Fruit fly (Drosophila melanogaster) whole organism, embryonic: ENCODE results near the gene Art9.

Experiments used
- B-H1 ChIP-seq: fragments of 200-800 bp; sonication (Bioruptor generic); IDR thresholded peaks from 3 replicates; pipeline ENCODE4 v1.3.6; 2022; ENCODE audit warnings: missing biosample characterization, missing genetic modification characterization
- Bteb2 ChIP-seq: fragments of 200-800 bp; sonication (Bioruptor generic); optimal IDR thresholded peaks from 2 replicates; lab custom pipeline; 2016; ENCODE audit warnings: missing biosample characterization, missing genetic modification characterization
- CG10274 ChIP-seq: fragments of 200-800 bp; sonication (Bioruptor generic); optimal IDR thresholded peaks from 3 replicates; lab custom pipeline; 2017; ENCODE audit warnings: missing biosample characterization, mild to moderate bottlenecking, missing genetic modification characterization
- CG12219 ChIP-seq: fragments of 200-800 bp; sonication (Bioruptor generic); optimal IDR thresholded peaks from 3 replicates; lab custom pipeline; 2018; ENCODE audit warnings: missing biosample characterization, mild to moderate bottlenecking, missing genetic modification characterization
- CG12391 ChIP-seq: fragments of 200-800 bp; sonication (Bioruptor generic); optimal IDR thresholded peaks from 3 replicates; lab custom pipeline; 2018; ENCODE audit warnings: missing biosample characterization, mild to moderate bottlenecking, missing genetic modification characterization, moderate library complexity
- CG12942 ChIP-seq: fragments of 200-800 bp; sonication (Bioruptor generic); optimal IDR thresholded peaks from 3 replicates; lab custom pipeline; 2016; ENCODE audit warnings: missing biosample characterization, missing genetic modification characterization
- CG13296 ChIP-seq: fragments of 200-800 bp; sonication (Bioruptor generic); optimal IDR thresholded peaks from 3 replicates; lab custom pipeline; 2018; ENCODE audit warnings: missing biosample characterization, mild to moderate bottlenecking, missing genetic modification characterization
- CG14014 ChIP-seq: fragments of 200-800 bp; sonication (Bioruptor generic); IDR thresholded peaks from 2 replicates; pipeline ENCODE4 v1.3.6; 2022; ENCODE audit warnings: missing biosample characterization, missing genetic modification characterization
- CG14965 ChIP-seq: fragments of 200-800 bp; sonication (Bioruptor generic); optimal IDR thresholded peaks from 2 replicates; lab custom pipeline; 2016; ENCODE audit warnings: missing biosample characterization, missing genetic modification characterization, borderline replicate concordance
- CG15073 ChIP-seq: fragments of 200-800 bp; sonication (Bioruptor generic); optimal IDR thresholded peaks from 2 replicates; lab custom pipeline; 2016; ENCODE audit warnings: missing biosample characterization, missing genetic modification characterization
- CG1647 ChIP-seq: fragments of 200-800 bp; sonication (Bioruptor generic); optimal IDR thresholded peaks from 3 replicates; lab custom pipeline; 2016; ENCODE audit warnings: missing biosample characterization, missing genetic modification characterization
- CG17568 ChIP-seq: fragments of 200-800 bp; sonication (Bioruptor generic); optimal IDR thresholded peaks from 2 replicates; lab custom pipeline; 2018; ENCODE audit warnings: missing biosample characterization, mild to moderate bottlenecking, missing genetic modification characterization, moderate library complexity
- CG17829 ChIP-seq: fragments of 200-800 bp; optimal IDR thresholded peaks from 2 replicates; lab custom pipeline; 2019; ENCODE audit warnings: missing biosample characterization, mild to moderate bottlenecking, missing genetic modification characterization, moderate library complexity
- CG18476 ChIP-seq: fragments of 200-800 bp; sonication (Bioruptor generic); optimal IDR thresholded peaks from 2 replicates; lab custom pipeline; 2016; ENCODE audit warnings: missing biosample characterization, mild to moderate bottlenecking, missing genetic modification characterization
- CG2120 ChIP-seq: fragments of 200-800 bp; sonication (Bioruptor generic); optimal IDR thresholded peaks from 3 replicates; lab custom pipeline; 2016; ENCODE audit warnings: missing biosample characterization, missing genetic modification characterization
- CG31388 ChIP-seq: fragments of 200-800 bp; sonication (Bioruptor generic); optimal IDR thresholded peaks from 2 replicates; lab custom pipeline; 2016; ENCODE audit warnings: missing biosample characterization, missing genetic modification characterization
- CG5180 ChIP-seq: fragments of 200-800 bp; sonication (Bioruptor generic); optimal IDR thresholded peaks from 3 replicates; lab custom pipeline; 2017; ENCODE audit warnings: missing biosample characterization, missing genetic modification characterization, mild to moderate bottlenecking, moderate library complexity, missing genetic modification reagents
- CG6683 ChIP-seq: fragments of 200-800 bp; sonication (Bioruptor generic); optimal IDR thresholded peaks from 2 replicates; lab custom pipeline; 2017; ENCODE audit warnings: missing biosample characterization, mild to moderate bottlenecking, missing genetic modification characterization, missing genetic modification reagents
- CrebB ChIP-seq: fragments of 200-800 bp; sonication (Bioruptor generic); optimal IDR thresholded peaks from 3 replicates; lab custom pipeline; 2018; ENCODE audit warnings: missing biosample characterization, mild to moderate bottlenecking, missing genetic modification characterization
- Dek ChIP-seq: fragments of 200-800 bp; sonication (Bioruptor generic); optimal IDR thresholded peaks from 3 replicates; lab custom pipeline; 2019; ENCODE audit warnings: missing biosample characterization, mild to moderate bottlenecking, missing genetic modification characterization, moderate library complexity
- H2.0 ChIP-seq: fragments of 200-800 bp; sonication (Bioruptor generic); IDR thresholded peaks from 2 replicates; pipeline ENCODE4 v1.3.6; 2022; ENCODE audit warnings: missing biosample characterization, missing genetic modification characterization
- HHEX ChIP-seq: fragments of 200-800 bp; sonication (Bioruptor generic); optimal IDR thresholded peaks from 3 replicates; lab custom pipeline; 2017; ENCODE audit warnings: missing biosample characterization, mild to moderate bottlenecking, missing genetic modification characterization, missing genetic modification reagents
- HmgZ ChIP-seq: fragments of 200-800 bp; sonication (Bioruptor generic); optimal IDR thresholded peaks from 2 replicates; lab custom pipeline; 2018; ENCODE audit warnings: missing biosample characterization, mild to moderate bottlenecking, missing genetic modification characterization
- Hr3 ChIP-seq: fragments of 200-800 bp; sonication (Bioruptor generic); optimal IDR thresholded peaks from 3 replicates; lab custom pipeline; 2016; ENCODE audit warnings: missing biosample characterization, missing genetic modification characterization
- Hr39 ChIP-seq: fragments of >200 bp; optimal IDR thresholded peaks from 2 replicates; lab custom pipeline; 2017
- Lim3 ChIP-seq: fragments of 200-800 bp; sonication (Bioruptor generic); IDR thresholded peaks from 2 replicates; pipeline ENCODE4 v1.3.6; 2022; ENCODE audit warnings: missing biosample characterization, missing genetic modification characterization
- MBD-R2 ChIP-seq: fragments of 200-800 bp; sonication (Bioruptor generic); IDR thresholded peaks from 2 replicates; pipeline ENCODE4 v1.3.6; 2022; ENCODE audit warnings: missing biosample characterization, missing genetic modification characterization
- MESR4 ChIP-seq: fragments of 200-800 bp; sonication (Bioruptor generic); optimal IDR thresholded peaks from 2 replicates; lab custom pipeline; 2018; ENCODE audit warnings: missing biosample characterization, mild to moderate bottlenecking, missing genetic modification characterization, moderate library complexity
- Myb ChIP-seq: fragments of 200-800 bp; sonication (Bioruptor generic); optimal IDR thresholded peaks from 2 replicates; lab custom pipeline; 2016; ENCODE audit warnings: missing biosample characterization, missing genetic modification characterization
- NFAT ChIP-seq: fragments of 200-800 bp; sonication (Bioruptor generic); IDR thresholded peaks from 2 replicates; pipeline ENCODE4 v1.3.6; 2022; ENCODE audit warnings: missing biosample characterization, missing genetic modification characterization
- Neu2 ChIP-seq: fragments of 200-800 bp; sonication (Bioruptor generic); optimal IDR thresholded peaks from 3 replicates; lab custom pipeline; 2016; ENCODE audit warnings: missing biosample characterization, missing genetic modification characterization, borderline replicate concordance
- Oaz ChIP-seq: fragments of 200-800 bp; sonication (Bioruptor generic); IDR thresholded peaks from 2 replicates; pipeline ENCODE4 v1.3.6; 2022; ENCODE audit warnings: missing biosample characterization, missing genetic modification characterization
- Pdp1 ChIP-seq, 2 experiments: fragments of 200-800 bp; sonication (Bioruptor generic); optimal IDR thresholded peaks; 3 replicates each; lab custom pipeline; 2016; ENCODE audit warnings: missing biosample characterization in 2 of 2, missing genetic modification characterization in 2 of 2, mild to moderate bottlenecking in 1 of 2, moderate library complexity in 1 of 2
- Side ChIP-seq: fragments of 200-800 bp; sonication (Bioruptor generic); optimal IDR thresholded peaks from 2 replicates; lab custom pipeline; 2016; ENCODE audit warnings: missing biosample characterization, missing genetic modification characterization
- Stat92E ChIP-seq, 3 experiments: fragments of >200 bp in 2 of 3; fragments of 200-800 bp in 1 of 3; sonication (Bioruptor generic) in 1 of 3; optimal IDR thresholded peaks; 2 replicates each; lab custom pipeline; 2017 to 2019; ENCODE audit warnings: missing biosample characterization in 3 of 3, missing genetic modification characterization in 3 of 3, mild to moderate bottlenecking in 1 of 3, moderate library complexity in 1 of 3
- TFAM ChIP-seq: fragments of 200-800 bp; sonication (Bioruptor generic); optimal IDR thresholded peaks from 2 replicates; lab custom pipeline; 2017; ENCODE audit warnings: missing biosample characterization, missing genetic modification characterization, inconsistent platforms
- Tbp ChIP-seq: fragments of >200 bp; optimal IDR thresholded peaks from 2 replicates; lab custom pipeline; 2018; ENCODE audit warnings: missing biosample characterization, missing genetic modification characterization
- abd-A ChIP-seq: fragments of 200-800 bp; sonication (Bioruptor generic); optimal IDR thresholded peaks from 3 replicates; lab custom pipeline; 2019; ENCODE audit warnings: missing biosample characterization, mild to moderate bottlenecking, missing genetic modification characterization, moderate library complexity
- br ChIP-seq: fragments of >200 bp; optimal IDR thresholded peaks from 2 replicates; lab custom pipeline; 2017
- exex ChIP-seq: fragments of 200-800 bp; sonication (Bioruptor generic); optimal IDR thresholded peaks from 4 replicates; lab custom pipeline; 2018; ENCODE audit warnings: missing biosample characterization, mild to moderate bottlenecking, missing genetic modification characterization, moderate library complexity
- fd64A ChIP-seq: fragments of 200-800 bp; sonication (Bioruptor generic); optimal IDR thresholded peaks from 3 replicates; lab custom pipeline; 2018; ENCODE audit warnings: missing biosample characterization, mild to moderate bottlenecking, missing genetic modification characterization
- fru ChIP-seq: fragments of >200 bp; optimal IDR thresholded peaks from 2 replicates; lab custom pipeline; 2017
- gro ChIP-seq: fragments of 200-800 bp; sonication (Bioruptor generic); optimal IDR thresholded peaks from 2 replicates; lab custom pipeline; 2016; ENCODE audit warnings: missing biosample characterization, missing genetic modification characterization
- kay ChIP-seq: fragments of 200-800 bp; sonication (Bioruptor generic); optimal IDR thresholded peaks from 2 replicates; lab custom pipeline; 2016; ENCODE audit warnings: missing biosample characterization, missing genetic modification characterization
- nerfin-2 ChIP-seq: fragments of 200-800 bp; sonication (Bioruptor generic); IDR thresholded peaks from 2 replicates; pipeline ENCODE4 v1.3.6; 2022; ENCODE audit warnings: missing biosample characterization, missing genetic modification characterization; ENCODE audit not compliant: partially characterized antibody
- pita ChIP-seq: fragments of 200-800 bp; sonication (Bioruptor generic); optimal IDR thresholded peaks from 2 replicates; lab custom pipeline; 2017; ENCODE audit warnings: missing biosample characterization, mild to moderate bottlenecking, missing genetic modification characterization
- seq ChIP-seq: fragments of 200-800 bp; sonication (Bioruptor generic); IDR thresholded peaks from 2 replicates; pipeline ENCODE4 v1.3.6; 2022; ENCODE audit warnings: missing biosample characterization, missing genetic modification characterization
- sob ChIP-seq: fragments of 200-800 bp; sonication (Bioruptor generic); IDR thresholded peaks from 2 replicates; pipeline ENCODE4 v1.3.6; 2022; ENCODE audit warnings: missing biosample characterization, missing genetic modification characterization
- sr ChIP-seq: fragments of 200-800 bp; sonication (Bioruptor generic); IDR thresholded peaks from 3 replicates; pipeline ENCODE4 v1.3.6; 2022; ENCODE audit warnings: missing biosample characterization, missing genetic modification characterization
- trh ChIP-seq: fragments of 200-800 bp; sonication (Bioruptor generic); optimal IDR thresholded peaks from 2 replicates; lab custom pipeline; 2016; ENCODE audit warnings: missing biosample characterization, missing genetic modification characterization
- usp ChIP-seq: fragments of >200 bp; optimal IDR thresholded peaks from 2 replicates; lab custom pipeline; 2017; ENCODE audit warnings: missing biosample characterization, missing genetic modification characterization
- zfh2 ChIP-seq: fragments of 200-800 bp; sonication (Bioruptor generic); optimal IDR thresholded peaks from 2 replicates; lab custom pipeline; 2016; ENCODE audit warnings: missing biosample characterization, missing genetic modification characterization

The Art9 gene

DNA sequence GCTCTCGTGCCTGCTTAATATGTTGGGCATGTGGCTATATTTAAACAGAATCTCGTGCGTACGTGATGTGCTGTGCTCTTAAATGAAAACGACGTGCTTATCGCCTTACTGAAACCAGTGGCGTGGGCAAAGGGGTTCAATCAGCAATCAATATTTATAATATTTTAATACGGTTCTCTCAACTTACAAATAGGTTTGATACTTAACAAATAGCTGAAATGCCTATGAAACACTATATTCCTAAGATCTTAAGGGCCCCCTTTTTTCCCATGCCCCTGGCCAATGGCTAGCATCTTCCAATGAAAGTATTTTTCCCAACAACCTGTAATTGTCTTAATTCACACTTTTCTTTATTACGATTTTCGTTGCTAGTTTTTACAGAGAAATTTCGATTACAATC lies 27.6 kb downstream of the Art9 start (continued):
- TF ChIP-seq TFAM (GFP tag; lab: Kevin White, UChicago) (no peak), CG18476 (GFP tag; lab: Kevin White, UChicago) (peak; percentile 15), Hr3 (GFP tag; lab: Kevin White, UChicago) (peak; percentile 45), NFAT (GFP tag; lab: Robert Waterston, UW) (peak; percentile 83), HHEX (GFP tag; lab: Kevin White, UChicago) (peak; percentile 73), Myb (GFP tag; lab: Kevin White, UChicago) (no peak), abd-A (tag; lab: Kevin White, UChicago) (no peak), CG12942 (GFP tag; lab: Kevin White, UChicago) (peak; percentile 33), CG5180 (GFP tag; lab: Kevin White, UChicago) (peak; percentile 23), br (no peak), CG31388 (GFP tag; lab: Kevin White, UChicago) (peak; percentile 1), Stat92E (GFP tag; optimal IDR thresholded peaks at IDR 0.05; lab: Kevin White, UChicago) (peak in 1 of 3 experiments; percentile 91), Pdp1 (GFP tag; optimal IDR thresholded peaks at IDR 0.05; lab: Kevin White, UChicago) (peak; percentile 52 to 62), H2.0 (GFP tag; lab: Robert Waterston, UW) (peak; percentile 71), Bteb2 (GFP tag; lab: Kevin White, UChicago) (peak; percentile 22), CG14965 (GFP tag; lab: Kevin White, UChicago) (no peak), CG17829 (peak; percentile 89), Dek (tag; lab: Kevin White, UChicago) (peak; percentile 27), Tbp (GFP tag; lab: Kevin White, UChicago) (no peak), exex (tag; lab: Kevin White, UChicago) (no peak), B-H1 (0 out of 3 replicates have a peak, but pooled peaks have one; percentile 22), pita (no peak), seq (GFP tag; lab: Robert Waterston, UW) (peak; percentile 43; the same call in 1 of the 2 replicates), MESR4 (GFP tag; lab: Kevin White, UChicago) (no peak), fd64A (GFP tag; lab: Kevin White, UChicago) (peak; percentile 21), fru (lab: Kevin White, UChicago) (no peak), trh (GFP tag; lab: Kevin White, UChicago) (peak; percentile 29), CG17568 (GFP tag; lab: Kevin White, UChicago) (peak; percentile 66), CG14014 (GFP tag; lab: Robert Waterston, UW) (peak; percentile 54; the same call in 1 of the 2 replicates), CG1647 (GFP tag; lab: Kevin White, UChicago) (peak; percentile 29), CrebB (peak; percentile 13), MBD-R2 (GFP tag; lab: Robert Waterston, UW) (peak; percentile 48), gro (peak; percentile 6), HmgZ (tag; lab: Kevin White, UChicago) (peak; percentile 11), zfh2 (no peak), CG13296 (GFP tag; lab: Kevin White, UChicago) (peak; percentile 13), nerfin-2 (GFP tag; lab: Robert Waterston, UW) (no peak), CG10274 (GFP tag; lab: Kevin White, UChicago) (peak; percentile 32), usp (no peak), CG12391 (tag; lab: Kevin White, UChicago) (peak; percentile 70), CG6683 (no peak), sob (peak; percentile 79), sr (GFP tag; lab: Robert Waterston, UW) (no peak), Oaz (peak; percentile 33; the same call in 1 of the 2 replicates), Side (GFP tag; lab: Kevin White, UChicago) (peak; percentile 18), kay (GFP tag; lab: Kevin White, UChicago) (no peak), CG2120 (peak; percentile 57), Lim3 (no peak), CG15073 (GFP tag; lab: Kevin White, UChicago) (no peak), Neu2 (GFP tag; lab: Kevin White, UChicago) (no peak), CG12219 (GFP tag; lab: Kevin White, UChicago) (peak; percentile 47), Hr39 (lab: Kevin White, UChicago) (no peak)
